Worm (Caenorhabditis elegans): ENCODE measurements around the gene F47B8.1.

Gene F47B8.1

DNA sequence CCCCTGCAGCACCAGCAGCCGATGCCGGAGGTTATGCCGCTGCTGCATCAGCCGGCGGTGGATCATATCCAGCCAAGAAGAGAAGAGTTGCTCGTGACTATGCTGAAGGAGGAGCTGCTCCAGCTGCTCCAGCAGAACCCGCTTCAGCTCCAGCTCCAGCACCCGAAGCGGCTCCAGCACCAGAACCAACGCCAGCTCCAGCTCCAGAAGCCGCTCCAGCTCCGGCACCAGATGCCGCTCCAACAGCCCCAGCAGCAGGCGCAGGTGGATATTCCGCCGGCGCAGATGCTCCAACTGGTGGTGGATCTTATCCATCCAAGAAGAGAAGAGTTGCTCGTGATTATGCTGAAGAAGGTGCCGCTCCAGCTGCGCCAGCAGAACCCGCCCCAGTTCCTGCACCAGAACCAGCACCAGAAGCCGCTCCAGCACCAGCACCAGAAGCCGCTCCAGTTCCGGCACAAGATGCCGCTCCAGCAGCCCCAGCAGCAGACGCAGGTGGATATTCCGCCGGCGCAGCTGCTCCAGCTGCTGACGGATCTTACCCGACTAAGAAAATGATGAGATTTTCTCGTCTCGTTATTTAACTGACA lies 6.7 kb upstream of the F47B8.1 start:
- TF ChIP-seq nhr-25 (tag; optimal IDR thresholded peaks at IDR 0.05) = no peak
- TF ChIP-seq eor-1 (tag; optimal IDR thresholded peaks at IDR 0.05) = no peak
- TF ChIP-seq unc-62 (GFP tag; optimal IDR thresholded peaks at IDR 0.05) = no peak
- no peak for TF ChIP-seq unc-39 (tag; optimal IDR thresholded peaks at IDR 0.05)
- TF ChIP-seq ztf-11 (tag; optimal IDR thresholded peaks at IDR 0.05) = no peak
- TF ChIP-seq jun-1 (tag; optimal IDR thresholded peaks at IDR 0.05) = no peak
- no peak for TF ChIP-seq sea-2 (GFP tag; optimal IDR thresholded peaks at IDR 0.05)
- no peak for TF ChIP-seq pqm-1 (tag; optimal IDR thresholded peaks at IDR 0.05)
- no peak for TF ChIP-seq lin-39 (tag; optimal IDR thresholded peaks at IDR 0.05)
- no peak for TF ChIP-seq nhr-28 (tag; optimal IDR thresholded peaks at IDR 0.05)

DNA sequence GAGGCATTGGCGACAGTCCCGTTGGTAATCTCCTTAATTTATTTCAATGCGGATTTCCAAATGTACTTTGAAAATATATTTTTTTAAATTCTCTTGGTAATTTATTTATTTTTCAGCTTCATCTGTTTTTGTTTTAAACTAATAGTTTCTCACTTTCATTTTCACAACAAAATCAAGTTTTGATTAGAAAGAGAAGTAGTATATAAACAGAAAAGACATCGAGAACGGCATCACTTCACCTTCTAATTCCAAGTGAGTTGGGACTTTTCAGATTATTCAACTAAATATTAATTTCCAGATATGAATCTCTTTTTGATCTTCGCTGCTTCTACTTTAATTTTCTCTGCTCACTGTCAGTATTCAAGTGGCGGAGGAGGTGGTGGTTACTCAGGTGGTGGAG lies 6.1 kb upstream of the F47B8.1 start, which contains the start of gene F47B8.14:
Gene F47B8.14, plus strand, starts transcription at position 301 of the 400 bp plus-strand sequence.
- no peak for TF ChIP-seq elt-2 (tag; optimal IDR thresholded peaks at IDR 0.05)
- TF ChIP-seq lsy-12 (tag; optimal IDR thresholded peaks at IDR 0.05) = no peak
- TF ChIP-seq fkh-2 (tag; optimal IDR thresholded peaks at IDR 0.05) = no peak
- no peak for TF ChIP-seq nhr-28 (tag; optimal IDR thresholded peaks at IDR 0.05)
- TF ChIP-seq nhr-12 (tag; optimal IDR thresholded peaks at IDR 0.05) = no peak
- no peak for TF ChIP-seq nfya-1 (tag; optimal IDR thresholded peaks at IDR 0.05; ENCODE audit: insufficient read depth)
- no peak for TF ChIP-seq nhr-237 (tag; optimal IDR thresholded peaks at IDR 0.05)
- no peak for TF ChIP-seq R02D3.7 (tag; optimal IDR thresholded peaks at IDR 0.05)
- no peak for TF ChIP-seq pha-4 (tag; optimal IDR thresholded peaks at IDR 0.05)
- TF ChIP-seq elt-3 (tag; optimal IDR thresholded peaks at IDR 0.05) = no peak
- TF ChIP-seq nhr-67 (tag; optimal IDR thresholded peaks at IDR 0.05) = no peak

DNA sequence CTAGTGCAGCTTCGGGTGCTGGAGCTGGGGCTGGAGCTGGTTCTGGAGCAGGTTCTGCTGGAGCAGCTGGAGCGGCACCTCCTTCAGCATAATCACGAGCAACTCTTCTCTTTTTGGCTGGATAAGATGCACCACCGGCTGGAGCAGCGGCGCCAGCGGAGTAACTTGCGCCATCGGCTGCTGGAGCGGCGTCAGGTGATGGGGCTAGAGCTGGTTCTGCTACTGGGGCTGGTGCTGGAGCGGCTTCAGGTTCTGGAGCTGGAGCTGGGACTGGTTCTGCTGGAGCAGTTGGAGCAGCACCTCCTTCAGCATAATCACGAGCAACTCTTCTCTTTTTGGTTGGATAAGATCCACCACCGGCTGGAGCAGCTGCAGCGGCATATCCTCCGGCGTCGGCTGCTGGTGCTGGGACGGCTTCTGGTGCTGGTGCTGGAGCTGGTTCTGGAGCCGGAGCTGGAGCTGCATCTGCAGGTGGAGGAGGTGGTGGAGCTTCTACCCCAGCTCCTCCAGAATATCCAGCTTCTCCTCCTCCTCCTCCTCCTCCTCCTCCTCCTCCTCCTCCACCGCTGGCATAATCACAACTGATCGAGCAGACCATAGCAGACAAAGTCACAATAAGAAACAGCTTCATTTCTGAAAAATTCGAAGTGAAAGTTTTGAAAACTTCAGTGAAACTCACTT lies 5.1 kb upstream of the F47B8.1 start, which contains the start of gene F47B8.13:
Gene F47B8.13, minus strand, starts transcription at position 631 of the 681 bp plus-strand sequence.
- no peak for TF ChIP-seq aly-2 (tag; optimal IDR thresholded peaks at IDR 0.05)
- TF ChIP-seq fkh-10 (GFP tag; optimal IDR thresholded peaks at IDR 0.05) = no peak
- no peak for TF ChIP-seq egl-27 (tag; optimal IDR thresholded peaks at IDR 0.05)
- TF ChIP-seq fos-1 (tag; optimal IDR thresholded peaks at IDR 0.05) = no peak
- no peak for TF ChIP-seq elt-3 (tag; optimal IDR thresholded peaks at IDR 0.05)
- no peak for TF ChIP-seq daf-12 (tag; optimal IDR thresholded peaks at IDR 0.05)
- no peak for TF ChIP-seq R02D3.7 (tag; optimal IDR thresholded peaks at IDR 0.05)
- no peak for TF ChIP-seq zag-1 (tag; optimal IDR thresholded peaks at IDR 0.05)
- no peak for TF ChIP-seq sea-2 (GFP tag; optimal IDR thresholded peaks at IDR 0.05)
- no peak for TF ChIP-seq pqm-1 (tag; optimal IDR thresholded peaks at IDR 0.05)
- no peak for TF ChIP-seq ztf-4 (tag; optimal IDR thresholded peaks at IDR 0.05)
- no peak for TF ChIP-seq ceh-82 (tag; optimal IDR thresholded peaks at IDR 0.05)
- no peak for TF ChIP-seq mml-1 (tag; optimal IDR thresholded peaks at IDR 0.05)
- TF ChIP-seq nhr-11 (tag; optimal IDR thresholded peaks at IDR 0.05) = no peak
- TF ChIP-seq nhr-12 (tag; optimal IDR thresholded peaks at IDR 0.05) = no peak
- TF ChIP-seq nhr-76 (tag; optimal IDR thresholded peaks at IDR 0.05) = no peak
- TF ChIP-seq hmg-11 (tag; optimal IDR thresholded peaks at IDR 0.05) = no peak
- no peak for TF ChIP-seq lin-15B (tag; optimal IDR thresholded peaks at IDR 0.05)

DNA sequence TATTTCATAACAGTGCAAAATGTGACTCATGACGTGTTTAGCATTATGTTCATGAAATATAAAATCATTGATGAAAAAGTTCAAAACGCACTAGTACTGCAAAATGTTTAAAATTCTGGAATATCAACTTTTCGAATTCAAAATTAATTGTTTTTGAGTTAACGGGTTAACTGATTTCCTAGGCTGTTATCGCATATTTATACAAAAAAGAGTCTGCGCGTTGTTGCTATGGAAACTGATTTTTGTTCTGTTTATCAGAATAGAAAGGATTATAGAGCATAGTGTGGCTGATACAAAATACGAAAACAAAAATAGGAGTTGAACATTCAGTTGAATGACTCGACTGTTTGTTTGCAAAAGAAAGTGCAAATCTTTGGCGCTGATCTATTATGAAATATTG lies 3.5 kb upstream of the F47B8.1 start:
- TF ChIP-seq ceh-28 (tag; optimal IDR thresholded peaks at IDR 0.05) = no peak
- TF ChIP-seq elt-1 (tag; optimal IDR thresholded peaks at IDR 0.05) = no peak
- TF ChIP-seq jun-1 (tag; optimal IDR thresholded peaks at IDR 0.05) = no peak
- no peak for TF ChIP-seq ceh-16 (tag; optimal IDR thresholded peaks at IDR 0.05)
- TF ChIP-seq nhr-12 (tag; optimal IDR thresholded peaks at IDR 0.05) = no peak
- no peak for TF ChIP-seq unc-39 (tag; optimal IDR thresholded peaks at IDR 0.05)
- TF ChIP-seq lsy-12 (tag; optimal IDR thresholded peaks at IDR 0.05) = no peak
- TF ChIP-seq egl-5 (tag; optimal IDR thresholded peaks at IDR 0.05) = no peak

Data from whole organism, L3 larva.